Worm (Caenorhabditis elegans): Measurements from ENCODE around the gene Y11D7A.3.

The Y11D7A.3 gene

DNA sequence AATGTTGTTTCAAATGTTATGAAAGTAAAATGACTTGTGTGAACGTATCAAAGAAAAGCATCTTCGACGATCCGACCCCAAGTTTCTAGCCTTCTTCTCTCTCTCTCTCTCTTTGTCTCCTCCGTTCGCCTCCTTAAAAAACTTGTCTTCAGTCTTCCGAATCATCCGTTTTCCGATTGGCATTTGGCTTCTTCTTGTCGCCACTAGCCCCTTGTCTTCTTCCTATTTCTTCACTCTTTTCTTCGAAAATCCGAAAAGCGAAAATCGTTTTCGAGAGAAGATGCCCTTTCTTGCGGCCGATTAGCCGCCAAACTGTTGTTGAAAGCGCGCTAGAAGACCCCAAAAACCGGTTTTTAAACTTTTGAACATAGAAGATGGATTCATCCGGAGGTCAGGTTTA lies 25.7 kb downstream of the Y11D7A.3 start:
- TF ChIP-seq ama-1 (optimal IDR thresholded peaks at IDR 0.05) (peak; percentile 11), egl-13 (tag; optimal IDR thresholded peaks at IDR 0.05) (no peak), blmp-1 (tag; optimal IDR thresholded peaks at IDR 0.05) (peak; percentile 93)

DNA sequence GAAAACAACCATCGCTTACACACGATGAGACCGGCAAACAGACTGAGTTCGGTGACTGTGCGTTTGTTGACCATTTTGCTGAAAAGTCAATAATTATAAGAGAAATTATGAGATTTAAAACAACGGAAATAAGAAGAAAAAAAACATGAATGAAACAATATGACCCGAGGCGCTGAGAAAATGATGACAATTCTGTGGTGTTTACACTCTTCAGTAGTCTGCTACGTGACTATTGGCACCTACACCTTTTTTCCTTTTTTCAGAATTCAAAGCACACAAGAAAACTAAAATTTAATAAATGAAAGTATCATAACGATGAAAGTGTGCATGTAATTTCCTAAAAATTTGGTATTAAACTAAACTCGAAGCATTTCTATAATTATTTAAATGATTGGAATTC lies 26.8 kb downstream of the Y11D7A.3 start, which contains the start of gene Y11D7A.10:
TSS of gene Y11D7A.10 (minus strand) at position 82 of the 400 bp plus-strand sequence.
- TF ChIP-seq hpl-2 (GFP tag; optimal IDR thresholded peaks at IDR 0.05) (no peak), C04F5.9 (tag; optimal IDR thresholded peaks at IDR 0.05) (no peak), C34B4.2 (tag; optimal IDR thresholded peaks at IDR 0.05) (no peak), vab-15 (tag; optimal IDR thresholded peaks at IDR 0.05) (no peak), elt-3 (tag; optimal IDR thresholded peaks at IDR 0.05) (no peak), nhr-47 (tag; optimal IDR thresholded peaks at IDR 0.05) (no peak), ama-1 (optimal IDR thresholded peaks at IDR 0.05) (no peak), nhr-76 (tag; optimal IDR thresholded peaks at IDR 0.05) (no peak), skn-1 (tag; optimal IDR thresholded peaks at IDR 0.05) (peak; percentile 60), fkh-10 (GFP tag; optimal IDR thresholded peaks at IDR 0.05) (no peak), xbp-1 (tag; optimal IDR thresholded peaks at IDR 0.05) (no peak), lin-35 (GFP tag; optimal IDR thresholded peaks at IDR 0.05) (peak in 1 of 2 experiments; percentile 2)

ce11 chrIV:9260334-9260733 lies 27.4 kb downstream of the Y11D7A.3 start:
- no peak for TF ChIP-seq nhr-84 (tag; optimal IDR thresholded peaks at IDR 0.05)
- TF ChIP-seq ceh-82 (tag; optimal IDR thresholded peaks at IDR 0.05) = peak in 1 of 3 experiments; percentile 7
- no peak for TF ChIP-seq mef-2 (tag; optimal IDR thresholded peaks at IDR 0.05)
- peak; percentile 61 for TF ChIP-seq mep-1 (tag; optimal IDR thresholded peaks at IDR 0.05)
- peak; percentile 47 to 62 for TF ChIP-seq efl-1 (optimal IDR thresholded peaks at IDR 0.05)
- TF ChIP-seq efl-1 (GFP tag; optimal IDR thresholded peaks at IDR 0.05 in 1 of 2) = peak; percentile 54 to 90
- peak; percentile 63 for TF ChIP-seq nhr-71 (tag; optimal IDR thresholded peaks at IDR 0.05)
- peak; percentile 60 to 71 for TF ChIP-seq lsy-2 (tag; optimal IDR thresholded peaks at IDR 0.05)
- no peak for TF ChIP-seq jun-1 (tag; optimal IDR thresholded peaks at IDR 0.05)
- peak; percentile 56 for TF ChIP-seq xbp-1 (tag; optimal IDR thresholded peaks at IDR 0.05)
- TF ChIP-seq tbx-2 (tag; optimal IDR thresholded peaks at IDR 0.05) = peak; percentile 36
- peak; percentile 31 for TF ChIP-seq aly-2 (tag; optimal IDR thresholded peaks at IDR 0.05)
- peak; percentile 18 for TF ChIP-seq nhr-90 (tag; optimal IDR thresholded peaks at IDR 0.05; ENCODE audit: poor library complexity)
- peak; percentile 60 for TF ChIP-seq snu-23 (GFP tag; optimal IDR thresholded peaks at IDR 0.05)
- no peak for TF ChIP-seq C04F5.9 (tag; optimal IDR thresholded peaks at IDR 0.05)
- peak in 2 of 3 experiments; percentile 26 to 59 for TF ChIP-seq dpl-1 (GFP tag; optimal IDR thresholded peaks at IDR 0.05)
- peak; percentile 43 for TF ChIP-seq swsn-7 (tag; optimal IDR thresholded peaks at IDR 0.05)
- TF ChIP-seq nhr-20 (tag; optimal IDR thresholded peaks at IDR 0.05) = peak; percentile 38
- no peak for TF ChIP-seq unc-98 (GFP tag; IDR thresholded peaks at IDR 0.05)
- TF ChIP-seq skn-1 (tag; optimal IDR thresholded peaks at IDR 0.05) = peak; percentile 48
- peak; percentile 43 to 56 for TF ChIP-seq lin-35 (GFP tag; optimal IDR thresholded peaks at IDR 0.05)
- TF ChIP-seq nhr-19 (GFP tag; conservative IDR thresholded peaks at IDR 0.05) = peak; percentile 21; the same call in 1 of the 2 replicates
- peak; percentile 38 for TF ChIP-seq blmp-1 (tag; optimal IDR thresholded peaks at IDR 0.05)
- TF ChIP-seq nhr-47 (tag; optimal IDR thresholded peaks at IDR 0.05) = peak; percentile 37

DNA sequence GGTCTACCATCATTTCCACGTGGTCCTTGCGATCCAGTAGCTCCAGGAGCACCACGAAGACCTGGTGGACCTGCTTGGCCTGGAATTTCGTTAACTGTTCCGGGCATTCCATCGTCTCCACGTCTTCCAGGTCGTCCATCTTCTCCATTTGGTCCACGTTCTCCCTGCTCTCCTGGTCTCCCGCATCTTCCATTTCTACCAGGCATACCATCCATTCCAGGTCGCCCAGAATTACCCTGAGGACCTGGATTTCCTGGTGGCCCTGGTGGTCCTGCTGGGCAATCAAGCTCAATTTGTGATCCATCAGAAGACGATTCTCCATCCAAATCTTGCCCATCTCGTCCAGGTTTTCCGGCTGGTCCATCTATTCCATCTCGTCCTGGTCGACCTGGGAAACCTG lies 27.9 kb downstream of the Y11D7A.3 start:
- TF ChIP-seq fos-1 (tag; optimal IDR thresholded peaks at IDR 0.05) = no peak
- no peak for TF ChIP-seq skn-1 (tag; optimal IDR thresholded peaks at IDR 0.05)
- TF ChIP-seq sup-37 (GFP tag; optimal IDR thresholded peaks at IDR 0.05) = no peak
- TF ChIP-seq efl-1 (optimal IDR thresholded peaks at IDR 0.05) = no peak
- peak in 1 of 2 experiments; percentile 70 for TF ChIP-seq efl-1 (GFP tag; optimal IDR thresholded peaks at IDR 0.05 in 1 of 2)

DNA sequence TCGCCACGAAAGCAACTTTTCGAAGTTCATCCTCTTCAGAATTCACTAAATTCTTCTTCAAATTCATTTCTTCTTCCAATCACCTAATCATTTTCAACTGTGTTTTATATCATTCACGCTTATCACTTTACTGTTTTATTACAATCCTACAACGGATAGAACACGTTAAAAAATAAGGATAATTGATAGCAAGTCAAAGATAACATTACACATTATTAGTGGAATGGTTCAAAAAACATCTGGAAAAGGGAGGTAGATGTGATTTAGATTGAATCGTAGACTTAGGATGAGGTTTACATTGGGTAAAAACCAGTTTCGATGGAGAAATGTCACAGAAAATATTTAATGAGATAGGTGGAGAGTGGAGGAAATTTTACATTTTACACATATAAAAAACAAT lies 28.8 kb downstream of the Y11D7A.3 start, which contains the start of gene col-120:
TSS of gene col-120 (minus strand) at position 101 of the 400 bp plus-strand sequence.
- TF ChIP-seq snu-23 (GFP tag; optimal IDR thresholded peaks at IDR 0.05) = no peak
- no peak for TF ChIP-seq nhr-12 (tag; optimal IDR thresholded peaks at IDR 0.05)
- no peak for TF ChIP-seq lin-35 (GFP tag; optimal IDR thresholded peaks at IDR 0.05)
- TF ChIP-seq tbx-2 (tag; optimal IDR thresholded peaks at IDR 0.05) = no peak
- TF ChIP-seq nhr-20 (tag; optimal IDR thresholded peaks at IDR 0.05) = no peak
- TF ChIP-seq mef-2 (tag; optimal IDR thresholded peaks at IDR 0.05) = no peak

All from whole organism, L1 larva.